Worm (Caenorhabditis elegans): ENCODE results near the gene F10G7.12.
A peak's percentile ranks its signal among the peaks of the same experiment; 100 is the strongest.

F10G7.12 gene

DNA sequence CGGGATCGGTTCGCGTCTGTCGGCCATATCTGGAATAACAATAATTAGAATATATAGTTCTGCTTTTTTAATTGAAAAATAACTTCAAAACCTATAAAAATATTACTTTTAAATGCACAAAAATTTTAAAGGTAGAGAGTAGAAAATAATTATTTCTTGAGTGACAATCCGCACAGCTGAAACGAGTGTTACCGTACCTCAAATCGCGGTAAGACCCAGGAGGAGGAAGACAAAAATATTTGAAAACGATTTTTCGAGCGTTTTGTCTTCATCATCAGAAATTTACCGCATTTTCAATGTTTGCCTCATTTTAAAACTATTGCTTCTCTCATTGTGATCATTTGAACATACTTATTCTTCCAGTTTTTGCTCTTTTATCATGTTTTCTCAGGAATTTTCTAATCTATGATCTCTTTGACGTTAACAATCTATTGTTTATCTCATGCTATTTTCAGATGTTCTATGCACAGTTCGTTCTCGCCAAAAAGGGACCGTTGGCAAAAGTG lies 8.7 kb downstream of the F10G7.12 start, which contains the start of the genes rpn-5 and scc-1 (continued):
- no peak for TF ChIP-seq tlf-1 (GFP tag; optimal IDR thresholded peaks at IDR 0.05)
- peak; percentile 54 for TF ChIP-seq pha-4 (tag; optimal IDR thresholded peaks at IDR 0.05)
- TF ChIP-seq ceh-100 (GFP tag; IDR thresholded peaks at IDR 0.05) = no peak; the same call in 1 of the 2 replicates
- peak; percentile 46; the same call in 1 of the 2 replicates for TF ChIP-seq mcd-1 (GFP tag; IDR thresholded peaks at IDR 0.05)
- peak; percentile 19 for TF ChIP-seq tbp1 (GFP tag; optimal IDR thresholded peaks at IDR 0.05)
- TF ChIP-seq B0261.1 (tag; optimal IDR thresholded peaks at IDR 0.05) = no peak
- TF ChIP-seq unc-62 (GFP tag; optimal IDR thresholded peaks at IDR 0.05) = no peak
- TF ChIP-seq ceh-40 (GFP tag; IDR thresholded peaks at IDR 0.05) = no peak
- TF ChIP-seq lin-54 (GFP tag; optimal IDR thresholded peaks at IDR 0.05) = peak; percentile 79
- peak; percentile 91 for TF ChIP-seq lsl-1 (GFP tag; optimal IDR thresholded peaks at IDR 0.05)
- no peak for TF ChIP-seq cebp-1 (GFP tag; IDR thresholded peaks at IDR 0.05)
- peak; percentile 12 for TF ChIP-seq cebp-1 (tag; optimal IDR thresholded peaks at IDR 0.05)
- TF ChIP-seq C06A6.2 (GFP tag; conservative IDR thresholded peaks at IDR 0.05) = no peak
- TF ChIP-seq ZK185.1 (tag; optimal IDR thresholded peaks at IDR 0.05; ENCODE audit: poor library complexity, severe bottlenecking) = no peak
- TF ChIP-seq fkh-3 (tag; optimal IDR thresholded peaks at IDR 0.05) = no peak
- no peak for TF ChIP-seq ceh-79 (tag; optimal IDR thresholded peaks at IDR 0.05)
- peak; percentile 26; the same call in 1 of the 2 replicates for TF ChIP-seq hmg-1.2 (GFP tag; IDR thresholded peaks at IDR 0.05)
- TF ChIP-seq lin-26 (GFP tag; IDR thresholded peaks at IDR 0.05) = no peak
- no peak for TF ChIP-seq nhr-27 (tag; optimal IDR thresholded peaks at IDR 0.05)
- peak; percentile 49 for TF ChIP-seq F49E8.2 (tag; optimal IDR thresholded peaks at IDR 0.05; ENCODE audit: insufficient read depth)
- no peak for TF ChIP-seq madf-10 (tag; optimal IDR thresholded peaks at IDR 0.05)
- peak; percentile 6 for TF ChIP-seq snpc-1.3 (tag; optimal IDR thresholded peaks at IDR 0.05; ENCODE audit: insufficient read depth)
- no peak for TF ChIP-seq ceh-58 (GFP tag; IDR thresholded peaks at IDR 0.05)
- TF ChIP-seq ama-1 (optimal IDR thresholded peaks at IDR 0.05) = no peak
- no peak for TF ChIP-seq ama-1 (GFP tag; optimal IDR thresholded peaks at IDR 0.05)
- TF ChIP-seq hlh-12 (tag; optimal IDR thresholded peaks at IDR 0.05) = no peak
- TF ChIP-seq F23B12.7 (tag; optimal IDR thresholded peaks at IDR 0.05; ENCODE audit: insufficient read depth) = peak; percentile 72
- no peak for TF ChIP-seq hlh-26 (GFP tag; conservative IDR thresholded peaks at IDR 0.05)
- no peak for TF ChIP-seq F57A8.1 (GFP tag; optimal IDR thresholded peaks at IDR 0.05)
- no peak for TF ChIP-seq tbx-9 (tag; optimal IDR thresholded peaks at IDR 0.05; ENCODE audit: borderline replicate concordance)
- no peak for TF ChIP-seq F10E7.11 (tag; optimal IDR thresholded peaks at IDR 0.05)
- no peak for TF ChIP-seq lsy-27 (tag; optimal IDR thresholded peaks at IDR 0.05; ENCODE audit: borderline replicate concordance, insufficient read depth)
- TF ChIP-seq let-607 (tag; optimal IDR thresholded peaks at IDR 0.05) = peak in 1 of 2 experiments; percentile 4
- no peak for TF ChIP-seq F52B5.7 (tag; optimal IDR thresholded peaks at IDR 0.05)
- no peak for TF ChIP-seq ztf-26 (tag; optimal IDR thresholded peaks at IDR 0.05)
- no peak for TF ChIP-seq F57C9.4 (tag; optimal IDR thresholded peaks at IDR 0.05)
- peak; percentile 25 for TF ChIP-seq rpc-1 (optimal IDR thresholded peaks at IDR 0.05)
- no peak for TF ChIP-seq rpc-1 (tag; optimal IDR thresholded peaks at IDR 0.05)
- TF ChIP-seq Y53F4B.3 (GFP tag; IDR thresholded peaks at IDR 0.05) = no peak
- no peak for TF ChIP-seq C17E4.6 (GFP tag; IDR thresholded peaks at IDR 0.05)
- TF ChIP-seq Y95B8A.8 (GFP tag; IDR thresholded peaks at IDR 0.05) = no peak
- TF ChIP-seq snpc-3.4 (tag; optimal IDR thresholded peaks at IDR 0.05) = peak; percentile 43
- TF ChIP-seq somi-1 (GFP tag; optimal IDR thresholded peaks at IDR 0.05) = no peak
- peak; percentile 76 for TF ChIP-seq efl-1 (GFP tag; optimal IDR thresholded peaks at IDR 0.05)
- TF ChIP-seq Y67H2A.10 (GFP tag; conservative IDR thresholded peaks at IDR 0.05) = no peak
- no peak for TF ChIP-seq mel-28 (tag; optimal IDR thresholded peaks at IDR 0.05; ENCODE audit: borderline replicate concordance)
- peak; percentile 85 for TF ChIP-seq madf-6 (GFP tag; IDR thresholded peaks at IDR 0.05)
- TF ChIP-seq egl-44 (GFP tag; IDR thresholded peaks at IDR 0.05) = no peak
- no peak for TF ChIP-seq zfh-2 (GFP tag; conservative IDR thresholded peaks at IDR 0.05)
